Worm (Caenorhabditis elegans) whole organism, young adult: ENCODE data around the gene cyy-1.

Experiments used
- B0336.3 ChIP-seq: fragments of 200-800 bp; sonication (Bioruptor generic); IDR thresholded peaks from 2 replicates; pipeline ENCODE4 v1.3.6; 2022; ENCODE audit warnings: missing genetic modification characterization, missing compliant biosample characterization
- C06A6.2 ChIP-seq: fragments of 200-800 bp; sonication (Bioruptor generic); conservative IDR thresholded peaks from 2 replicates; pipeline ENCODE4 v1.3.6; 2022; ENCODE audit warnings: missing genetic modification characterization, missing compliant biosample characterization
- F22D6.2 ChIP-seq: sonication (generic microtip); optimal IDR thresholded peaks from 2 replicates; lab custom pipeline; 2016; ENCODE audit warnings: mild to moderate bottlenecking, missing genetic modification characterization, missing compliant biosample characterization
- F33H1.4 ChIP-seq: fragments of 200-800 bp; sonication (Bioruptor generic); IDR thresholded peaks from 2 replicates; pipeline ENCODE4 v1.3.6; 2022; ENCODE audit warnings: missing genetic modification reagents, missing genetic modification characterization, missing compliant biosample characterization
- F37B4.10 ChIP-seq: fragments of 200-800 bp; sonication (Bioruptor generic); IDR thresholded peaks from 2 replicates; pipeline ENCODE4 v1.3.6; 2022; ENCODE audit warnings: missing genetic modification characterization, missing compliant biosample characterization
- F49E8.2 ChIP-seq: sonication (generic microtip); optimal IDR thresholded peaks from 3 replicates; lab custom pipeline; 2017; ENCODE audit warnings: missing genetic modification characterization, mild to moderate bottlenecking, missing compliant biosample characterization, antibody characterized with exemption, moderate library complexity; ENCODE audit not compliant: insufficient read depth
- F52B5.7 ChIP-seq: sonication (generic microtip); optimal IDR thresholded peaks from 2 replicates; lab custom pipeline; 2016; ENCODE audit warnings: mild to moderate bottlenecking, missing genetic modification characterization, missing compliant biosample characterization
- T07F8.4 ChIP-seq: sonication (generic microtip); optimal IDR thresholded peaks from 2 replicates; lab custom pipeline; 2016; ENCODE audit warnings: mild to moderate bottlenecking, missing genetic modification characterization, moderate library complexity, missing compliant biosample characterization
- Y56A3A.18 ChIP-seq: fragments of 200-800 bp; sonication (Bioruptor generic); IDR thresholded peaks from 2 replicates; pipeline ENCODE4 v1.3.6; 2022; ENCODE audit warnings: missing genetic modification reagents, missing genetic modification characterization, missing compliant biosample characterization
- Y67H2A.10 ChIP-seq: fragments of 200-800 bp; sonication (Bioruptor generic); conservative IDR thresholded peaks from 2 replicates; pipeline ENCODE4 v1.3.6; 2022; ENCODE audit warnings: missing genetic modification reagents, missing genetic modification characterization, missing compliant biosample characterization
- Y79H2A.3 ChIP-seq: fragments of 200-800 bp; sonication (Bioruptor generic); conservative IDR thresholded peaks from 2 replicates; pipeline ENCODE4 v1.3.6; 2022; ENCODE audit warnings: missing genetic modification reagents, missing genetic modification characterization, missing compliant biosample characterization
- akir-1 ChIP-seq: fragments of 200-800 bp; sonication (Bioruptor generic); optimal IDR thresholded peaks from 2 replicates; lab custom pipeline; 2018; ENCODE audit warnings: mild to moderate bottlenecking, missing genetic modification characterization, moderate library complexity, missing compliant biosample characterization
- ama-1 ChIP-seq, 3 experiments: fragments of 150-350 bp in 1 of 3; sonication (generic microtip) in 2 of 3; optimal IDR thresholded peaks; 2 replicates each; lab custom pipeline; 2014 to 2018; ENCODE audit warnings: missing biosample characterization in 2 of 3, missing genetic modification characterization in 2 of 3, missing genetic modification reagents in 2 of 3
- aptf-3 ChIP-seq: fragments of 200-800 bp; sonication (Bioruptor generic); IDR thresholded peaks from 2 replicates; pipeline ENCODE4 v1.3.6; 2022; ENCODE audit warnings: missing genetic modification characterization, missing compliant biosample characterization
- atf-7 ChIP-seq: sonication (generic microtip); optimal IDR thresholded peaks from 2 replicates; lab custom pipeline; 2017; ENCODE audit warnings: mild to moderate bottlenecking, missing genetic modification characterization, missing compliant biosample characterization
- athp-1 ChIP-seq: sonication (generic microtip); optimal IDR thresholded peaks from 2 replicates; lab custom pipeline; 2017; ENCODE audit warnings: mild to moderate bottlenecking, missing genetic modification characterization, missing compliant biosample characterization
- attf-5 ChIP-seq: fragments of 200-800 bp; sonication (Bioruptor generic); optimal IDR thresholded peaks from 2 replicates; lab custom pipeline; 2018; ENCODE audit warnings: mild to moderate bottlenecking, missing genetic modification characterization, missing compliant biosample characterization
- cebp-1 ChIP-seq, 2 experiments: fragments of 200-800 bp in 1 of 2; sonication (Bioruptor generic) in 1 of 2; sonication (generic microtip) in 1 of 2; IDR thresholded peaks in 1 of 2; optimal IDR thresholded peaks in 1 of 2; 2 replicates each; pipeline versions ENCODE4 v1.3.6 to Lab custom; 2017 to 2022; ENCODE audit warnings: missing compliant biosample characterization in 2 of 2, missing genetic modification characterization in 2 of 2, mild to moderate bottlenecking in 1 of 2, missing genetic modification reagents in 1 of 2, moderate library complexity in 1 of 2
- ceh-100 ChIP-seq: fragments of 200-800 bp; sonication (Bioruptor generic); IDR thresholded peaks from 2 replicates; pipeline ENCODE4 v1.3.6; 2022; ENCODE audit warnings: missing genetic modification reagents, missing genetic modification characterization, missing compliant biosample characterization
- ceh-27 ChIP-seq: fragments of 200-800 bp; sonication (Bioruptor generic); optimal IDR thresholded peaks from 2 replicates; lab custom pipeline; 2018; ENCODE audit warnings: mild to moderate bottlenecking, missing genetic modification characterization, moderate library complexity, missing compliant biosample characterization
- ceh-40 ChIP-seq: fragments of 200-800 bp; sonication (Bioruptor generic); IDR thresholded peaks from 2 replicates; pipeline ENCODE4 v1.3.6; 2022; ENCODE audit warnings: missing genetic modification characterization, missing compliant biosample characterization
- ceh-91 ChIP-seq: fragments of 200-800 bp; sonication (Bioruptor generic); IDR thresholded peaks from 2 replicates; pipeline ENCODE4 v1.3.6; 2022; ENCODE audit warnings: missing genetic modification reagents, missing genetic modification characterization, missing compliant biosample characterization
- egl-18 ChIP-seq: fragments of 200-800 bp; sonication (Bioruptor generic); IDR thresholded peaks from 2 replicates; pipeline ENCODE4 v1.3.6; 2022; ENCODE audit warnings: missing genetic modification reagents, missing genetic modification characterization, missing compliant biosample characterization
- fkh-3 ChIP-seq: sonication (generic microtip); optimal IDR thresholded peaks from 2 replicates; lab custom pipeline; 2016; ENCODE audit warnings: mild to moderate bottlenecking, missing genetic modification characterization, missing compliant biosample characterization
- gei-17 ChIP-seq: fragments of 200-800 bp; sonication (Bioruptor generic); optimal IDR thresholded peaks from 2 replicates; lab custom pipeline; 2018; ENCODE audit warnings: mild to moderate bottlenecking, missing genetic modification characterization, missing compliant biosample characterization
- hmg-1.2 ChIP-seq: fragments of 200-800 bp; sonication (Bioruptor generic); IDR thresholded peaks from 2 replicates; pipeline ENCODE4 v1.3.6; 2022; ENCODE audit warnings: missing genetic modification reagents, missing genetic modification characterization, missing compliant biosample characterization
- hsf-1 ChIP-seq: fragments of 200-800 bp; sonication (Bioruptor generic); IDR thresholded peaks from 2 replicates; pipeline ENCODE4 v1.3.6; 2022; ENCODE audit warnings: missing genetic modification reagents, missing genetic modification characterization, missing compliant biosample characterization
- let-526 ChIP-seq: fragments of 200-800 bp; sonication (Bioruptor generic); IDR thresholded peaks from 2 replicates; pipeline ENCODE4 v1.3.6; 2022; ENCODE audit warnings: missing genetic modification reagents, missing genetic modification characterization, missing compliant biosample characterization
- lin-54 ChIP-seq: fragments of 200-800 bp; sonication (Bioruptor generic); optimal IDR thresholded peaks from 2 replicates; lab custom pipeline; 2018; ENCODE audit warnings: mild to moderate bottlenecking, missing genetic modification characterization, missing compliant biosample characterization
- madf-10 ChIP-seq: sonication (generic microtip); optimal IDR thresholded peaks from 2 replicates; lab custom pipeline; 2016; ENCODE audit warnings: mild to moderate bottlenecking, missing genetic modification characterization, missing compliant biosample characterization
- madf-6 ChIP-seq: fragments of 200-800 bp; sonication (Bioruptor generic); IDR thresholded peaks from 2 replicates; pipeline ENCODE4 v1.3.6; 2022; ENCODE audit warnings: missing genetic modification reagents, missing genetic modification characterization, missing compliant biosample characterization
- madf-8 ChIP-seq: fragments of 200-800 bp; sonication (Bioruptor generic); conservative IDR thresholded peaks from 2 replicates; pipeline ENCODE4 v1.3.6; 2022; ENCODE audit warnings: missing genetic modification reagents, missing genetic modification characterization, missing compliant biosample characterization
- pha-4 ChIP-seq: fragments of 150-350 bp; sonication (generic microtip); optimal IDR thresholded peaks from 2 replicates; lab custom pipeline; 2014; ENCODE audit warnings: missing biosample characterization, missing genetic modification reagents, missing genetic modification characterization
- rec-8 ChIP-seq, 2 experiments: sonication (generic microtip); optimal IDR thresholded peaks; 2 replicates each; lab custom pipeline; 2016; ENCODE audit warnings: mild to moderate bottlenecking in 2 of 2, missing genetic modification characterization in 2 of 2, missing genetic modification reagents in 2 of 2, missing genotype in 2 of 2, missing biosample characterization in 1 of 2, missing compliant biosample characterization in 1 of 2, moderate library complexity in 1 of 2
- sea-2 ChIP-seq: fragments of 200-800 bp; sonication (Bioruptor generic); IDR thresholded peaks from 2 replicates; pipeline ENCODE4 v1.3.6; 2022; ENCODE audit warnings: missing genetic modification characterization, missing compliant biosample characterization
- snpc-1.3 ChIP-seq: sonication (generic microtip); optimal IDR thresholded peaks from 2 replicates; lab custom pipeline; 2017; ENCODE audit warnings: missing genetic modification characterization, mild to moderate bottlenecking, missing compliant biosample characterization, antibody characterized with exemption, moderate library complexity, missing genotype, missing genetic modification reagents; ENCODE audit not compliant: insufficient read depth
- snpc-3.4 ChIP-seq: sonication (generic microtip); optimal IDR thresholded peaks from 2 replicates; lab custom pipeline; 2017; ENCODE audit warnings: missing genetic modification characterization, mild to moderate bottlenecking, missing compliant biosample characterization, antibody characterized with exemption, moderate library complexity, missing genotype, missing genetic modification reagents
- sptf-2 ChIP-seq: fragments of 200-800 bp; sonication (Bioruptor generic); optimal IDR thresholded peaks from 2 replicates; lab custom pipeline; 2018; ENCODE audit warnings: mild to moderate bottlenecking, missing genetic modification characterization, missing compliant biosample characterization
- tbx-9 ChIP-seq: sonication (generic microtip); optimal IDR thresholded peaks from 2 replicates; lab custom pipeline; 2016; ENCODE audit warnings: borderline replicate concordance, missing genetic modification characterization, inconsistent platforms, missing compliant biosample characterization
- unc-130 ChIP-seq: sonication (generic microtip); optimal IDR thresholded peaks from 2 replicates; lab custom pipeline; 2016; ENCODE audit warnings: missing genetic modification reagents, missing genetic modification characterization, missing compliant biosample characterization
- unc-62 ChIP-seq: fragments of 150-350 bp; optimal IDR thresholded peaks from 2 replicates; lab custom pipeline; 2014; ENCODE audit warnings: missing biosample characterization, missing genetic modification reagents, missing genetic modification characterization
- zfh-2 ChIP-seq: fragments of 200-800 bp; sonication (Bioruptor generic); conservative IDR thresholded peaks from 2 replicates; pipeline ENCODE4 v1.3.6; 2022; ENCODE audit warnings: missing genetic modification reagents, missing genetic modification characterization, missing compliant biosample characterization
- ztf-22 ChIP-seq: fragments of 200-800 bp; sonication (Bioruptor generic); optimal IDR thresholded peaks from 2 replicates; lab custom pipeline; 2018; ENCODE audit warnings: mild to moderate bottlenecking, missing genetic modification characterization, moderate library complexity, missing compliant biosample characterization
- ztf-25 ChIP-seq: fragments of 200-800 bp; sonication (Bioruptor generic); IDR thresholded peaks from 2 replicates; pipeline ENCODE4 v1.3.6; 2022; ENCODE audit warnings: missing genetic modification reagents, missing genetic modification characterization, missing compliant biosample characterization
- ztf-26 ChIP-seq: sonication (generic microtip); optimal IDR thresholded peaks from 2 replicates; lab custom pipeline; 2017; ENCODE audit warnings: missing genetic modification characterization, missing compliant biosample characterization
- ztf-3 ChIP-seq: fragments of 200-800 bp; sonication (Bioruptor generic); optimal IDR thresholded peaks from 2 replicates; lab custom pipeline; 2018; ENCODE audit warnings: mild to moderate bottlenecking, missing genetic modification characterization, missing compliant biosample characterization

The cyy-1 gene

ce11 chrIII:8449160-8449807, 43.6 kb downstream of the cyy-1 start, which contains the start of gene mrpl-32 (continued):
- TF ChIP-seq snpc-1.3 (tag; lab: Kevin White, UChicago) (peak; percentile 51), F49E8.2 (tag; lab: Kevin White, UChicago) (peak; percentile 51), zfh-2 (GFP tag; lab: Robert Waterston, UW) (no peak), aptf-3 (GFP tag; lab: Robert Waterston, UW) (no peak), sptf-2 (GFP tag; lab: Kevin White, UChicago) (no peak), pha-4 (tag; lab: Kevin White, UChicago) (no peak), ztf-26 (no peak), ceh-40 (GFP tag; lab: Robert Waterston, UW) (no peak), athp-1 (tag; lab: Kevin White, UChicago) (peak; percentile 66), lin-54 (GFP tag; lab: Kevin White, UChicago) (peak; percentile 62), ztf-22 (GFP tag; lab: Kevin White, UChicago) (no peak), rec-8 (tag; optimal IDR thresholded peaks at IDR 0.05; lab: Kevin White, UChicago) (no peak), madf-6 (GFP tag; lab: Robert Waterston, UW) (peak; percentile 68), madf-8 (no peak), ztf-3 (GFP tag; lab: Kevin White, UChicago) (no peak), tbx-9 (tag; lab: Kevin White, UChicago) (no peak), F37B4.10 (GFP tag; lab: Robert Waterston, UW) (no peak), Y56A3A.18 (GFP tag; lab: Robert Waterston, UW) (peak; percentile 82; the same call in 1 of the 2 replicates), egl-18 (GFP tag; lab: Robert Waterston, UW) (no peak), attf-5 (GFP tag; lab: Kevin White, UChicago) (no peak), let-526 (no peak), ceh-91 (GFP tag; lab: Robert Waterston, UW) (no peak), madf-10 (tag; lab: Kevin White, UChicago) (no peak), ama-1 (optimal IDR thresholded peaks at IDR 0.05; lab: Kevin White, UChicago) (peak; percentile 30), ama-1 (GFP tag; optimal IDR thresholded peaks at IDR 0.05; lab: Kevin White, UChicago) (peak; percentile 2 to 54), akir-1 (GFP tag; lab: Kevin White, UChicago) (no peak), F33H1.4 (GFP tag; lab: Robert Waterston, UW) (peak; percentile 33; the same call in 1 of the 2 replicates), ceh-100 (GFP tag; lab: Robert Waterston, UW) (0 out of 2 replicates have a peak, but pooled peaks have one; percentile 22), hmg-1.2 (GFP tag; lab: Robert Waterston, UW) (peak; percentile 27; the same call in 1 of the 2 replicates), gei-17 (GFP tag; lab: Kevin White, UChicago) (no peak), hsf-1 (GFP tag; lab: Robert Waterston, UW) (peak; percentile 87), unc-130 (GFP tag; lab: Kevin White, UChicago) (peak; percentile 31), T07F8.4 (tag; lab: Kevin White, UChicago) (no peak), C06A6.2 (no peak), Y67H2A.10 (GFP tag; lab: Robert Waterston, UW) (no peak), ceh-27 (GFP tag; lab: Kevin White, UChicago) (no peak), unc-62 (GFP tag; lab: Kevin White, UChicago) (no peak), B0336.3 (GFP tag; lab: Robert Waterston, UW) (peak; percentile 81), F22D6.2 (tag; lab: Kevin White, UChicago) (no peak), Y79H2A.3 (0 out of 2 replicates have a peak, but pooled peaks have one; percentile 19), fkh-3 (tag; lab: Kevin White, UChicago) (no peak), cebp-1 (GFP tag; IDR thresholded peaks at IDR 0.05; lab: Robert Waterston, UW) (no peak), cebp-1 (tag; optimal IDR thresholded peaks at IDR 0.05; lab: Kevin White, UChicago) (peak; percentile 28), F52B5.7 (tag; lab: Kevin White, UChicago) (no peak), ztf-25 (GFP tag; lab: Robert Waterston, UW) (no peak), sea-2 (GFP tag; lab: Robert Waterston, UW) (no peak), atf-7 (tag; lab: Kevin White, UChicago) (peak; percentile 39), snpc-3.4 (no peak)
